Worm (Caenorhabditis elegans) whole organism, L4/young adult: ENCODE measurements around the gene pqn-36.

Experiments
- dao-5 ChIP-seq: sonication (generic microtip); optimal IDR thresholded peaks from 2 replicates; lab custom pipeline; 2016; ENCODE audit warnings: missing genotype, missing genetic modification characterization, moderate library complexity, missing compliant biosample characterization
- him-1 ChIP-seq: sonication (generic microtip); optimal IDR thresholded peaks from 2 replicates; lab custom pipeline; 2016; ENCODE audit warnings: missing genotype, missing genetic modification reagents, missing genetic modification characterization, missing compliant biosample characterization

DNA sequence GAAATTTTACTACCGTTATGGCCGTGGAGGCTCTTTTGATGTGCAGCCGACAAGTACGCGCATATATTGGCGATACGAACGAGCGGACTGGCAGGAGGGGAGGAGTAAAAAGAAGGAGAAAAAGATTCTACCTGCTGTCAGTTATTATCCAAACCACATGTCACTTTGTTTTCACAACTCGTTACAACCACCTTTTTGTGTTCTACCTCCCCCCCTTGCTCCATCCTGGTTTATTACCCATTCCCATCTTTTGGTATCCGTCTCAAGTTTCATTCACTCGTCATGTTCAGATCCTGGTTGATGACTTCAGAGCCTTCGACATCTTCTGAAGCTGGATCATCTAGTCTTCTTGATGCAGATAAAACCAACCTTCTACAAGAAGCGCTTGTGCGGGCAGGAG lies 7.7 kb downstream of the pqn-36 start, which contains the start of gene psa-3:
- TF ChIP-seq him-1 (tag; lab: Kevin White, UChicago): no peak
- no peak for TF ChIP-seq dao-5 (tag; lab: Kevin White, UChicago)
